Fruit fly (Drosophila melanogaster): ENCODE data around the gene CtsL4.

CtsL4 gene

DNA sequence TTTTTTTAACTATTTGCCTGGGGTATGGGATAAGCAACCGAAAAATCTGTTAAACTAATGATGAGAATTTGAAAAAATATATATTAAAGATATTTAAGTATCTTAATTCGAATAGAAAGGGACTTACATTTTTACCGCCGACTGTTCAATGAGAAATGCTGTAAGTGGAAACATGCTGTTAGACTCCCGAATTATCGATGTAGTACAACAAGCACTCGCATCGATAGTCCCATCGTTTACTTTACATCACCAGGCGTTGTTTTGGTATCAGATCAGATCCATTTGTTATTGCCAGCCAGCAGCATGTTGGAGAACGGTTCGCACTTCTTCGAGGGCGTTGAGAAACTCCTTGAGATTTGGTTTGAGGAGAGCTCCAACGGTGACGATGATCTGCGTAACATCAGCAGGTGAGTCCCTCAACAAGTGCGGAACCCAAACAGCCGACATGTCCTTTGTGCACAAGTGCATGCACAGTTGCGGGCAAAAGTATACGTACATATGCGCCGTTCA lies 17.1 kb downstream of the CtsL4 start, which contains the start of gene SamDC (continued):
- TF ChIP-seq CG15011 (GFP tag; optimal IDR thresholded peaks at IDR 0.05) = no peak
- peak; percentile 40 to 60 for TF ChIP-seq Hr51 (GFP tag; optimal IDR thresholded peaks at IDR 0.05)
- TF ChIP-seq fu2 (GFP tag; optimal IDR thresholded peaks at IDR 0.05) = no peak
- no peak for TF ChIP-seq CG11093 (GFP tag; IDR thresholded peaks at IDR 0.05)
- peak; percentile 79 for TF ChIP-seq CG34224 (GFP tag; IDR thresholded peaks at IDR 0.05; ENCODE audit: partially characterized antibody)
- peak; percentile 26 for TF ChIP-seq fd96Cb (tag; optimal IDR thresholded peaks at IDR 0.05)
- no peak for TF ChIP-seq Tbp (GFP tag; optimal IDR thresholded peaks at IDR 0.05)
- no peak for TF ChIP-seq Rx (GFP tag; IDR thresholded peaks at IDR 0.05)
- TF ChIP-seq crc (GFP tag; optimal IDR thresholded peaks at IDR 0.05) = no peak
- peak; percentile 23 for TF ChIP-seq CG15696 (tag; optimal IDR thresholded peaks at IDR 0.05)
- TF ChIP-seq usp (GFP tag; optimal IDR thresholded peaks at IDR 0.05) = no peak
- peak; percentile 61 for TF ChIP-seq YL-1 (GFP tag; optimal IDR thresholded peaks at IDR 0.05)
- TF ChIP-seq bcd (GFP tag; optimal IDR thresholded peaks at IDR 0.05) = no peak
- no peak for TF ChIP-seq sim (GFP tag; IDR thresholded peaks at IDR 0.05)
- peak; percentile 36 for TF ChIP-seq BtbVII (GFP tag; optimal IDR thresholded peaks at IDR 0.05)
- peak; percentile 77 for TF ChIP-seq tna (GFP tag; IDR thresholded peaks at IDR 0.05; ENCODE audit: partially characterized antibody)
- TF ChIP-seq salm (tag; optimal IDR thresholded peaks at IDR 0.05) = peak; percentile 14
- TF ChIP-seq Hr39 (optimal IDR thresholded peaks at IDR 0.05) = no peak
- TF ChIP-seq Asciz (GFP tag; optimal IDR thresholded peaks at IDR 0.05) = no peak
- no peak for TF ChIP-seq CG2889 (GFP tag; IDR thresholded peaks at IDR 0.05)
- no peak for TF ChIP-seq CG11398 (GFP tag; optimal IDR thresholded peaks at IDR 0.05)
- TF ChIP-seq grau (tag; optimal IDR thresholded peaks at IDR 0.05) = peak; percentile 62
- peak; percentile 16 for TF ChIP-seq ash1 (GFP tag; optimal IDR thresholded peaks at IDR 0.05)
- no peak for TF ChIP-seq tup (GFP tag; optimal IDR thresholded peaks at IDR 0.05)
- TF ChIP-seq CG12155 (GFP tag; optimal IDR thresholded peaks at IDR 0.05) = peak; percentile 27
- TF ChIP-seq unc-4 (GFP tag; IDR thresholded peaks at IDR 0.05; ENCODE audit: partially characterized antibody) = peak; percentile 77
- TF ChIP-seq CG12769 (tag; optimal IDR thresholded peaks at IDR 0.05) = peak; percentile 32
- TF ChIP-seq phol (tag; optimal IDR thresholded peaks at IDR 0.05) = peak; percentile 42
- no peak for TF ChIP-seq CG8089 (GFP tag; optimal IDR thresholded peaks at IDR 0.05)
- TF ChIP-seq CG17912 (GFP tag; optimal IDR thresholded peaks at IDR 0.05) = no peak
- no peak for TF ChIP-seq CG7372 (GFP tag; IDR thresholded peaks at IDR 0.05)
- peak; percentile 99 for TF ChIP-seq CG8388 (GFP tag; optimal IDR thresholded peaks at IDR 0.05)
- no peak for TF ChIP-seq CG12299 (tag; optimal IDR thresholded peaks at IDR 0.05)
- peak; percentile 17 for TF ChIP-seq twi (tag; optimal IDR thresholded peaks at IDR 0.05)
- TF ChIP-seq zfh1 (GFP tag; IDR thresholded peaks at IDR 0.05) = peak; percentile 37; the same call in 1 of the 3 replicates
- TF ChIP-seq CG6175 (GFP tag; IDR thresholded peaks at IDR 0.05) = no peak
- no peak for TF ChIP-seq sqz (GFP tag; optimal IDR thresholded peaks at IDR 0.05)
- peak; percentile 79 for TF ChIP-seq CG13287 (GFP tag; IDR thresholded peaks at IDR 0.05; ENCODE audit: partially characterized antibody)
- no peak for TF ChIP-seq ken (GFP tag; IDR thresholded peaks at IDR 0.05)
- peak; percentile 59 for TF ChIP-seq HmgZ (tag; optimal IDR thresholded peaks at IDR 0.05)
- no peak for TF ChIP-seq CG2202 (tag; optimal IDR thresholded peaks at IDR 0.05)
- peak; percentile 43 for TF ChIP-seq Antp (GFP tag; optimal IDR thresholded peaks at IDR 0.05)
- TF ChIP-seq Oaz (GFP tag; IDR thresholded peaks at IDR 0.05) = no peak
- TF ChIP-seq CG34422 (GFP tag; IDR thresholded peaks at IDR 0.05) = peak; percentile 72; the same call in 2 of the 3 replicates
- TF ChIP-seq CG1602 (GFP tag; optimal IDR thresholded peaks at IDR 0.05) = peak; percentile 39
- TF ChIP-seq pita (GFP tag; optimal IDR thresholded peaks at IDR 0.05) = no peak
- peak; percentile 55 for TF ChIP-seq CG30403 (GFP tag; optimal IDR thresholded peaks at IDR 0.05)
- TF ChIP-seq ac (GFP tag; optimal IDR thresholded peaks at IDR 0.05) = no peak
- TF ChIP-seq Rfx (GFP tag; IDR thresholded peaks at IDR 0.05) = peak; percentile 69
- peak; percentile 63 for TF ChIP-seq sna (GFP tag; IDR thresholded peaks at IDR 0.05; ENCODE audit: partially characterized antibody)
- no peak for TF ChIP-seq aop (GFP tag; IDR thresholded peaks at IDR 0.05)
